Fruit fly (Drosophila melanogaster): ENCODE measurements around the gene escl.

Gene escl

dm6 chr2L:12004211-12004979 is 13.7 kb downstream of the escl start (continued):
- peak; percentile 100 for TF ChIP-seq sd (tag; optimal IDR thresholded peaks at IDR 0.05)
- TF ChIP-seq D19B (GFP tag; optimal IDR thresholded peaks at IDR 0.05), result peak; percentile 7
- peak; percentile 69 for TF ChIP-seq CG6683 (GFP tag; optimal IDR thresholded peaks at IDR 0.05)
- peak; percentile 77 for TF ChIP-seq CHES-1-like (GFP tag; optimal IDR thresholded peaks at IDR 0.05)
- TF ChIP-seq CG4730 (GFP tag; IDR thresholded peaks at IDR 0.05), result no peak
- TF ChIP-seq GATAe (GFP tag; conservative IDR thresholded peaks at IDR 0.05), result no peak
- TF ChIP-seq CG2202 (tag; optimal IDR thresholded peaks at IDR 0.05), result peak; percentile 88
- TF ChIP-seq CG8924 (tag; optimal IDR thresholded peaks at IDR 0.05), result peak; percentile 68
- TF ChIP-seq Hmr (GFP tag; optimal IDR thresholded peaks at IDR 0.05), result peak; percentile 78
- TF ChIP-seq chif (GFP tag; optimal IDR thresholded peaks at IDR 0.05), result peak; percentile 27 to 42
- TF ChIP-seq ato (GFP tag; IDR thresholded peaks at IDR 0.05; ENCODE audit: partially characterized antibody), result no peak
- TF ChIP-seq CG14860 (GFP tag; IDR thresholded peaks at IDR 0.05; ENCODE audit: partially characterized antibody), result no peak
- TF ChIP-seq MTF-1 (GFP tag; optimal IDR thresholded peaks at IDR 0.05; ENCODE audit: borderline replicate concordance), result peak; percentile 75
- peak; percentile 37 for TF ChIP-seq Dip3 (GFP tag; optimal IDR thresholded peaks at IDR 0.05)
- TF ChIP-seq inv (GFP tag; IDR thresholded peaks at IDR 0.05; ENCODE audit: partially characterized antibody), result no peak
- TF ChIP-seq CG18619 (GFP tag; optimal IDR thresholded peaks at IDR 0.05), result peak; percentile 79
- peak; percentile 47 for TF ChIP-seq Six4 (GFP tag; optimal IDR thresholded peaks at IDR 0.05)
- TF ChIP-seq CG7987 (GFP tag; optimal IDR thresholded peaks at IDR 0.05), result peak; percentile 62
- TF ChIP-seq Mad (GFP tag; optimal IDR thresholded peaks at IDR 0.05), result peak; percentile 31
- TF ChIP-seq cwo (GFP tag; optimal IDR thresholded peaks at IDR 0.05), result peak; percentile 47
- peak; percentile 24 for TF ChIP-seq CG8944 (GFP tag; optimal IDR thresholded peaks at IDR 0.05)
- no peak for TF ChIP-seq CG4360 (GFP tag; IDR thresholded peaks at IDR 0.05)
- TF ChIP-seq vnd (GFP tag; IDR thresholded peaks at IDR 0.05; ENCODE audit: partially characterized antibody), result no peak
- peak; percentile 72 for TF ChIP-seq Camta (GFP tag; optimal IDR thresholded peaks at IDR 0.05)
- peak; percentile 84 for TF ChIP-seq CG10209 (GFP tag; optimal IDR thresholded peaks at IDR 0.05)
- no peak for TF ChIP-seq D (optimal IDR thresholded peaks at IDR 0.05)
- peak; percentile 75 for TF ChIP-seq D (GFP tag; optimal IDR thresholded peaks at IDR 0.05)
- TF ChIP-seq CG1832 (GFP tag; optimal IDR thresholded peaks at IDR 0.05), result no peak
- TF ChIP-seq ind (GFP tag; optimal IDR thresholded peaks at IDR 0.05), result no peak
- no peak for TF ChIP-seq Mrtf (GFP tag; IDR thresholded peaks at IDR 0.05)
- peak; percentile 85 for TF ChIP-seq org-1 (GFP tag; optimal IDR thresholded peaks at IDR 0.05)
- TF ChIP-seq wek (GFP tag; optimal IDR thresholded peaks at IDR 0.05), result peak; percentile 88
- no peak for TF ChIP-seq pita (GFP tag; optimal IDR thresholded peaks at IDR 0.05)
- no peak for TF ChIP-seq Poxn (GFP tag; IDR thresholded peaks at IDR 0.05)
- no peak for TF ChIP-seq CTCF (GFP tag; optimal IDR thresholded peaks at IDR 0.05)
- peak; percentile 8 for TF ChIP-seq CG1602 (GFP tag; optimal IDR thresholded peaks at IDR 0.05)
- peak; percentile 86 for TF ChIP-seq ac (GFP tag; optimal IDR thresholded peaks at IDR 0.05)
- TF ChIP-seq fd64A (GFP tag; optimal IDR thresholded peaks at IDR 0.05), result peak; percentile 89
- no peak for TF ChIP-seq Hr39 (optimal IDR thresholded peaks at IDR 0.05)
- no peak for TF ChIP-seq CG7963 (GFP tag; IDR thresholded peaks at IDR 0.05; ENCODE audit: partially characterized antibody)
- no peak for TF ChIP-seq ash1 (GFP tag; optimal IDR thresholded peaks at IDR 0.05)
- TF ChIP-seq fd3F (GFP tag; optimal IDR thresholded peaks at IDR 0.05), result no peak
- TF ChIP-seq odd (GFP tag; optimal IDR thresholded peaks at IDR 0.05), result peak; percentile 89
- peak; percentile 33 to 50 for TF ChIP-seq dpn (GFP tag; optimal IDR thresholded peaks at IDR 0.05)
- peak; percentile 34 for TF ChIP-seq CG17829 (tag; optimal IDR thresholded peaks at IDR 0.05)
- peak in 1 of 2 experiments; percentile 6 for TF ChIP-seq crp (GFP tag; optimal IDR thresholded peaks at IDR 0.05)
- TF ChIP-seq Usf (GFP tag; optimal IDR thresholded peaks at IDR 0.05), result no peak
- TF ChIP-seq CG14014 (GFP tag; IDR thresholded peaks at IDR 0.05), result no peak
- no peak for TF ChIP-seq gfzf (GFP tag; optimal IDR thresholded peaks at IDR 0.05)
- no peak for TF ChIP-seq otp (GFP tag; IDR thresholded peaks at IDR 0.05)

All from whole organism, embryonic.